Worm (Caenorhabditis elegans): ENCODE data around the gene C36C9.5.

DNA sequence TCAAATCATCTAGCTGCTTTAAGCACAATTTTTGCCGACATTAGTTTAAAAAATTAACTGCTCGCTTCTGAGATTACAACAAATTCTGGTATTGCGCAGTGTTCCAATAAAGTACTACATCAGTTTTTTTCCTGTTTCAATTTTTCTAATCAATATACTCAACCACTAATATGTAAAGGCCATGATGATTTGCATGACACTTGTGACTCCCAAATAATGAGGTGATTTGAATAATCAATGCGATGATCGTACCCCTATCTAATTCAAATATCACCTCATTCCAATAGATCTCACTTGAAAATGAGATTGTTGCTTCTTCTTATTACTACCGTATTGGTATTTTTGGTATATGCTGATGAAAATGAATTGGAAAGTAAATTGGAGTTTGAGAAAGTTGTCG, 23.3 kb upstream of the C36C9.5 start, which contains the start of gene F07G6.2:
- TF ChIP-seq med-1 (GFP tag; optimal IDR thresholded peaks at IDR 0.05; ENCODE audit: insufficient read depth) (no peak), ztf-23 (GFP tag; IDR thresholded peaks at IDR 0.05) (no peak), T22C8.4 (GFP tag; IDR thresholded peaks at IDR 0.05) (no peak), ref-1 (GFP tag; conservative IDR thresholded peaks at IDR 0.05) (no peak), cog-1 (tag; optimal IDR thresholded peaks at IDR 0.05) (no peak), ztf-29 (GFP tag; IDR thresholded peaks at IDR 0.05) (no peak), klf-2 (GFP tag; conservative IDR thresholded peaks at IDR 0.05) (no peak), flt-1 (GFP tag; IDR thresholded peaks at IDR 0.05) (no peak)
